Worm (Caenorhabditis elegans): ENCODE measurements around the gene F46B3.23.

ce11 chrV:20600704-20601103, 5.8 kb downstream of the F46B3.23 start:
- TF ChIP-seq pqm-1 (tag; optimal IDR thresholded peaks at IDR 0.05), result no peak
- TF ChIP-seq snpc-4 (tag; optimal IDR thresholded peaks at IDR 0.05), result no peak
- no peak for TF ChIP-seq lin-13 (GFP tag; optimal IDR thresholded peaks at IDR 0.05)
- no peak for TF ChIP-seq tbx-2 (tag; optimal IDR thresholded peaks at IDR 0.05)
- TF ChIP-seq nhr-28 (tag; optimal IDR thresholded peaks at IDR 0.05), result no peak
